Worm (Caenorhabditis elegans) whole organism, early embryonic: Measurements from ENCODE around the gene Y60C6A.1.

Experiments
- B0310.2 ChIP-seq: sonication (generic microtip); optimal IDR thresholded peaks from 2 replicates; lab custom pipeline; 2016; ENCODE audit warnings: mild to moderate bottlenecking, missing genetic modification characterization, missing compliant biosample characterization
- aly-1 ChIP-seq: sonication (generic microtip); optimal IDR thresholded peaks from 2 replicates; lab custom pipeline; 2016; ENCODE audit warnings: missing genetic modification characterization, missing compliant biosample characterization
- ama-1 ChIP-seq: fragments of 150-350 bp; optimal IDR thresholded peaks from 2 replicates; lab custom pipeline; 2014

- TF ChIP-seq ama-1 (lab: Kevin White, UChicago) (no peak), aly-1 (tag; lab: Kevin White, UChicago) (no peak), B0310.2 (tag; lab: Kevin White, UChicago) (no peak)
Measured at ce11 chrV:4754684-4755211, 28.7 kb upstream of the Y60C6A.1 start.
